Fruit fly (Drosophila melanogaster) whole organism, embryonic: Measurements from ENCODE around the gene DCTN6-p27.

ENCODE experiments used
- Abd-B ChIP-seq: fragments of 200-800 bp; sonication (Bioruptor generic); optimal IDR thresholded peaks from 2 replicates; lab custom pipeline; 2018; ENCODE audit warnings: missing biosample characterization, mild to moderate bottlenecking, missing genetic modification characterization, moderate library complexity
- Atf-2 ChIP-seq: fragments of 200-800 bp; sonication (Bioruptor generic); optimal IDR thresholded peaks from 2 replicates; lab custom pipeline; 2016; ENCODE audit warnings: missing biosample characterization, missing genetic modification characterization
- Atf3 ChIP-seq: fragments of 200-800 bp; sonication (Bioruptor generic); optimal IDR thresholded peaks from 3 replicates; lab custom pipeline; 2016; ENCODE audit warnings: missing biosample characterization, missing genetic modification characterization
- BEAF-32 ChIP-seq: fragments of 200-800 bp; sonication (Bioruptor generic); optimal IDR thresholded peaks from 3 replicates; lab custom pipeline; 2017; ENCODE audit warnings: missing biosample characterization, missing genetic modification characterization, mild to moderate bottlenecking, moderate library complexity, missing genetic modification reagents
- Bgb ChIP-seq: fragments of 200-800 bp; sonication (Bioruptor generic); IDR thresholded peaks from 2 replicates; pipeline ENCODE4 v1.3.6; 2022; ENCODE audit warnings: missing biosample characterization, missing genetic modification characterization; ENCODE audit not compliant: partially characterized antibody
- Blimp-1 ChIP-seq: fragments of 200-800 bp; sonication (Bioruptor generic); optimal IDR thresholded peaks from 3 replicates; lab custom pipeline; 2018; ENCODE audit warnings: missing biosample characterization, missing genetic modification characterization, mild to moderate bottlenecking, moderate library complexity, missing genetic modification reagents
- CG10462 ChIP-seq: fragments of 200-800 bp; sonication (Bioruptor generic); optimal IDR thresholded peaks from 2 replicates; lab custom pipeline; 2016; ENCODE audit warnings: missing biosample characterization, missing genetic modification characterization
- CG11247 ChIP-seq: fragments of 200-800 bp; sonication (Bioruptor generic); IDR thresholded peaks from 2 replicates; pipeline ENCODE4 v1.3.6; 2022; ENCODE audit warnings: missing biosample characterization, missing genetic modification characterization
- CG12104 ChIP-seq: fragments of 200-800 bp; sonication (Bioruptor generic); optimal IDR thresholded peaks from 3 replicates; lab custom pipeline; 2016; ENCODE audit warnings: missing biosample characterization, missing genetic modification characterization
- CG12744 ChIP-seq: fragments of 200-800 bp; sonication (Bioruptor generic); optimal IDR thresholded peaks from 2 replicates; lab custom pipeline; 2016; ENCODE audit warnings: missing biosample characterization, missing genetic modification characterization
- CG12942 ChIP-seq: fragments of 200-800 bp; sonication (Bioruptor generic); optimal IDR thresholded peaks from 3 replicates; lab custom pipeline; 2016; ENCODE audit warnings: missing biosample characterization, missing genetic modification characterization
- CG1602 ChIP-seq: fragments of 200-800 bp; sonication (Bioruptor generic); optimal IDR thresholded peaks from 3 replicates; lab custom pipeline; 2016; ENCODE audit warnings: missing biosample characterization, missing genetic modification characterization
- CG17385 ChIP-seq: fragments of 200-800 bp; sonication (Bioruptor generic); optimal IDR thresholded peaks from 3 replicates; lab custom pipeline; 2018; ENCODE audit warnings: missing biosample characterization, mild to moderate bottlenecking, missing genetic modification characterization
- CG30431 ChIP-seq: fragments of 200-800 bp; sonication (Bioruptor generic); optimal IDR thresholded peaks from 2 replicates; lab custom pipeline; 2017; ENCODE audit warnings: missing biosample characterization, missing genetic modification characterization
- CG3847 ChIP-seq: fragments of 200-800 bp; sonication (Bioruptor generic); IDR thresholded peaks from 2 replicates; pipeline ENCODE4 v1.3.6; 2022; ENCODE audit warnings: missing biosample characterization, missing genetic modification characterization
- CG6654 ChIP-seq: fragments of 200-800 bp; sonication (Bioruptor generic); optimal IDR thresholded peaks from 2 replicates; lab custom pipeline; 2017; ENCODE audit warnings: missing biosample characterization, mild to moderate bottlenecking, missing genetic modification characterization
- CG6683 ChIP-seq: fragments of 200-800 bp; sonication (Bioruptor generic); optimal IDR thresholded peaks from 2 replicates; lab custom pipeline; 2017; ENCODE audit warnings: missing biosample characterization, mild to moderate bottlenecking, missing genetic modification characterization, missing genetic modification reagents
- CG8944 ChIP-seq: fragments of 200-800 bp; sonication (Bioruptor generic); optimal IDR thresholded peaks from 3 replicates; lab custom pipeline; 2016; ENCODE audit warnings: missing biosample characterization, missing genetic modification characterization
- CG9437 ChIP-seq: fragments of 200-800 bp; sonication (Bioruptor generic); optimal IDR thresholded peaks from 2 replicates; lab custom pipeline; 2018; ENCODE audit warnings: missing biosample characterization, mild to moderate bottlenecking, missing genetic modification characterization
- Dll ChIP-seq: fragments of 200-800 bp; sonication (Bioruptor generic); IDR thresholded peaks from 4 replicates; pipeline ENCODE4 v1.3.6; 2022; ENCODE audit warnings: missing biosample characterization, missing genetic modification characterization; ENCODE audit not compliant: partially characterized antibody
- Drgx ChIP-seq: fragments of 200-800 bp; sonication (Bioruptor generic); IDR thresholded peaks from 2 replicates; pipeline ENCODE4 v1.3.6; 2022; ENCODE audit warnings: missing biosample characterization, missing genetic modification characterization
- H2.0 ChIP-seq: fragments of 200-800 bp; sonication (Bioruptor generic); IDR thresholded peaks from 2 replicates; pipeline ENCODE4 v1.3.6; 2022; ENCODE audit warnings: missing biosample characterization, missing genetic modification characterization
- Mrtf ChIP-seq: fragments of 200-800 bp; sonication (Bioruptor generic); IDR thresholded peaks from 3 replicates; pipeline ENCODE4 v1.3.6; 2022; ENCODE audit warnings: missing biosample characterization, missing genetic modification characterization
- Nf-YB ChIP-seq: fragments of 200-800 bp; sonication (Bioruptor generic); optimal IDR thresholded peaks from 3 replicates; lab custom pipeline; 2019; ENCODE audit warnings: missing biosample characterization, mild to moderate bottlenecking, missing genetic modification characterization, moderate library complexity
- Pdp1 ChIP-seq, 2 experiments: fragments of 200-800 bp; sonication (Bioruptor generic); optimal IDR thresholded peaks; 3 replicates each; lab custom pipeline; 2016; ENCODE audit warnings: missing biosample characterization in 2 of 2, missing genetic modification characterization in 2 of 2, mild to moderate bottlenecking in 1 of 2, moderate library complexity in 1 of 2
- Scr ChIP-seq: fragments of 200-800 bp; sonication (Bioruptor generic); IDR thresholded peaks from 2 replicates; pipeline ENCODE4 v1.3.6; 2022; ENCODE audit warnings: missing biosample characterization, missing genetic modification characterization; ENCODE audit not compliant: partially characterized antibody
- Sox102F ChIP-seq: fragments of 200-800 bp; sonication (Bioruptor generic); optimal IDR thresholded peaks from 2 replicates; lab custom pipeline; 2018; ENCODE audit warnings: missing biosample characterization, mild to moderate bottlenecking, missing genetic modification characterization, moderate library complexity
- Stat92E ChIP-seq, 3 experiments: fragments of >200 bp in 2 of 3; fragments of 200-800 bp in 1 of 3; sonication (Bioruptor generic) in 1 of 3; optimal IDR thresholded peaks; 2 replicates each; lab custom pipeline; 2017 to 2019; ENCODE audit warnings: missing biosample characterization in 3 of 3, missing genetic modification characterization in 3 of 3, mild to moderate bottlenecking in 1 of 3, moderate library complexity in 1 of 3
- Xrp1 ChIP-seq: fragments of 200-800 bp; sonication (Bioruptor generic); IDR thresholded peaks from 2 replicates; pipeline ENCODE4 v1.3.6; 2022; ENCODE audit warnings: missing biosample characterization, missing genetic modification characterization
- abd-A ChIP-seq: fragments of 200-800 bp; sonication (Bioruptor generic); optimal IDR thresholded peaks from 3 replicates; lab custom pipeline; 2019; ENCODE audit warnings: missing biosample characterization, mild to moderate bottlenecking, missing genetic modification characterization, moderate library complexity
- az2 ChIP-seq: fragments of 200-800 bp; sonication (Bioruptor generic); optimal IDR thresholded peaks from 3 replicates; lab custom pipeline; 2016; ENCODE audit warnings: missing biosample characterization, missing genetic modification characterization
- bbx ChIP-seq: fragments of 200-800 bp; sonication (Bioruptor generic); IDR thresholded peaks from 2 replicates; pipeline ENCODE4 v1.3.6; 2022; ENCODE audit warnings: missing biosample characterization, missing genetic modification characterization; ENCODE audit not compliant: partially characterized antibody
- btn ChIP-seq: fragments of 200-800 bp; sonication (Bioruptor generic); optimal IDR thresholded peaks from 2 replicates; lab custom pipeline; 2016; ENCODE audit warnings: missing biosample characterization, missing genetic modification characterization
- ewg ChIP-seq: fragments of 200-800 bp; sonication (Bioruptor generic); optimal IDR thresholded peaks from 3 replicates; lab custom pipeline; 2017; ENCODE audit warnings: mild to moderate bottlenecking, missing biosample characterization, missing genetic modification reagents, missing genetic modification characterization
- gfzf ChIP-seq: fragments of 200-800 bp; sonication (Bioruptor generic); optimal IDR thresholded peaks from 2 replicates; lab custom pipeline; 2016; ENCODE audit warnings: missing biosample characterization, mild to moderate bottlenecking, missing genetic modification characterization, moderate library complexity
- grn ChIP-seq: fragments of 200-800 bp; sonication (Bioruptor generic); optimal IDR thresholded peaks from 3 replicates; lab custom pipeline; 2017; ENCODE audit warnings: missing biosample characterization, missing genetic modification characterization
- ham ChIP-seq: fragments of 200-800 bp; sonication (Bioruptor generic); IDR thresholded peaks from 2 replicates; pipeline ENCODE4 v1.3.6; 2022; ENCODE audit warnings: missing biosample characterization, missing genetic modification characterization
- jumu ChIP-seq: fragments of 200-800 bp; sonication (Bioruptor generic); optimal IDR thresholded peaks from 3 replicates; lab custom pipeline; 2016; ENCODE audit warnings: missing biosample characterization, missing genetic modification characterization
- luna ChIP-seq: fragments of 200-800 bp; sonication (Bioruptor generic); optimal IDR thresholded peaks from 2 replicates; lab custom pipeline; 2016; ENCODE audit warnings: missing biosample characterization, missing genetic modification characterization
- mirr ChIP-seq: fragments of 200-800 bp; sonication (Bioruptor generic); optimal IDR thresholded peaks from 3 replicates; lab custom pipeline; 2018; ENCODE audit warnings: missing biosample characterization, mild to moderate bottlenecking, missing genetic modification characterization
- onecut ChIP-seq: fragments of 200-800 bp; sonication (Bioruptor generic); IDR thresholded peaks from 2 replicates; pipeline ENCODE4 v1.3.6; 2022; ENCODE audit warnings: missing biosample characterization, missing genetic modification characterization
- org-1 ChIP-seq: fragments of 200-800 bp; sonication (Bioruptor generic); optimal IDR thresholded peaks from 2 replicates; lab custom pipeline; 2017; ENCODE audit warnings: missing biosample characterization, missing genetic modification characterization
- pb ChIP-seq: fragments of 200-800 bp; sonication (Bioruptor generic); optimal IDR thresholded peaks from 3 replicates; lab custom pipeline; 2016; ENCODE audit warnings: missing biosample characterization, missing genetic modification characterization
- sr ChIP-seq: fragments of 200-800 bp; sonication (Bioruptor generic); IDR thresholded peaks from 3 replicates; pipeline ENCODE4 v1.3.6; 2022; ENCODE audit warnings: missing biosample characterization, missing genetic modification characterization
- tll ChIP-seq, 2 experiments: fragments of 200-800 bp in 1 of 2; fragments of >200 bp in 1 of 2; sonication (Bioruptor generic) in 1 of 2; optimal IDR thresholded peaks; 2 replicates each; lab custom pipeline; 2017 to 2019; ENCODE audit warnings: missing biosample characterization in 2 of 2, missing genetic modification characterization in 2 of 2, mild to moderate bottlenecking in 1 of 2, moderate library complexity in 1 of 2
- vvl ChIP-seq: fragments of 200-800 bp; sonication (Bioruptor generic); IDR thresholded peaks from 2 replicates; pipeline ENCODE4 v1.3.6; 2022; ENCODE audit warnings: missing biosample characterization, missing genetic modification characterization
- z ChIP-seq: fragments of 200-800 bp; sonication (Bioruptor generic); IDR thresholded peaks from 3 replicates; pipeline ENCODE4 v1.3.6; 2022; ENCODE audit warnings: missing biosample characterization, missing genetic modification characterization

The DCTN6-p27 gene

DNA sequence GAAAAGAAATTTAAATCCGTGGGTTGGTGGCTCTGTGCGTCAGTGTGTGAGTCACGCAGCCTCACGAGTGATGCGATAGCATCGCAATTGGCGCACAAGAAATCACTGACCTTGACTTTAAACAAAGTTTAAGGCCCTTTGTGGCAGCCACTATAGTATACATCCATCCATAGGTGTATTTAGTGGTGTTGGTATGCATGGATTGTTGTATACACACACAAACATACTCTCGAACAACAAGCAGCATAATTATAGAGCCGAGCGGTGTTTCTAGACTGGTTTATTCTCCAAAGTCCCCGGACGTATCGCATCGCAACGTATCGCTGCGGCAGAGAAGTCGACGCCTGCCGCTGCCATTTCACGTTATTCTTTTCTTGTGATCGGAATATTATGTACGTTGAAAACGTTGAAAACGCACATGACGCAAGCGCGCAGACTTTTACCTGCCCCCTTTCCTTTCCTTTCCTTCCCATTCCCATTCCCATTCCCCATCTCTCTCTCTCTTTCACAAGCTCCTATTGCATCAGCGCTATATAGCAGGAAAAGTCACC, 24.7 kb downstream of the DCTN6-p27 start (continued):
- TF ChIP-seq sr (GFP tag; lab: Robert Waterston, UW) (no peak), CG12744 (no peak), Pdp1 (GFP tag; optimal IDR thresholded peaks at IDR 0.05; lab: Kevin White, UChicago) (peak in 1 of 2 experiments; percentile 80), z (GFP tag; lab: Robert Waterston, UW) (0 out of 3 replicates have a peak, but pooled peaks have one; percentile 44), Abd-B (GFP tag; lab: Kevin White, UChicago) (no peak), BEAF-32 (GFP tag; lab: Kevin White, UChicago) (peak; percentile 36), CG9437 (GFP tag; lab: Kevin White, UChicago) (peak; percentile 9), Blimp-1 (GFP tag; lab: Kevin White, UChicago) (no peak), CG12104 (GFP tag; lab: Kevin White, UChicago) (no peak), tll (GFP tag; optimal IDR thresholded peaks at IDR 0.05; lab: Kevin White, UChicago) (peak in 1 of 2 experiments; percentile 74), Atf-2 (GFP tag; lab: Kevin White, UChicago) (no peak), Xrp1 (GFP tag; lab: Robert Waterston, UW) (0 out of 2 replicates have a peak, but pooled peaks have one; percentile 7), ham (GFP tag; lab: Robert Waterston, UW) (no peak), abd-A (tag; lab: Kevin White, UChicago) (peak; percentile 11), CG30431 (no peak)

dm6 chr2L:19158005-19158666, 26.0 kb downstream of the DCTN6-p27 start:
- TF ChIP-seq Atf3 (GFP tag; lab: Kevin White, UChicago) (no peak), Bgb (peak; percentile 56; the same call in 1 of the 2 replicates), CG8944 (GFP tag; lab: Kevin White, UChicago) (no peak), mirr (GFP tag; lab: Kevin White, UChicago) (peak; percentile 76), Drgx (GFP tag; lab: Robert Waterston, UW) (no peak), az2 (GFP tag; lab: Kevin White, UChicago) (no peak), bbx (GFP tag; lab: Robert Waterston, UW) (peak; percentile 54), Nf-YB (GFP tag; lab: Kevin White, UChicago) (no peak), onecut (GFP tag; lab: Robert Waterston, UW) (0 out of 2 replicates have a peak, but pooled peaks have one; percentile 8), gfzf (GFP tag; lab: Kevin White, UChicago) (no peak), vvl (GFP tag; lab: Robert Waterston, UW) (peak; percentile 47; the same call in 1 of the 2 replicates), Stat92E (GFP tag; optimal IDR thresholded peaks at IDR 0.05; lab: Kevin White, UChicago) (peak in 1 of 3 experiments; percentile 80), btn (GFP tag; lab: Kevin White, UChicago) (no peak), CG1602 (GFP tag; lab: Kevin White, UChicago) (no peak), CG6683 (no peak), Sox102F (GFP tag; lab: Kevin White, UChicago) (no peak), CG9437 (GFP tag; lab: Kevin White, UChicago) (peak; percentile 10), CG6654 (GFP tag; lab: Kevin White, UChicago) (no peak), H2.0 (GFP tag; lab: Robert Waterston, UW) (no peak), org-1 (GFP tag; lab: Kevin White, UChicago) (no peak), grn (GFP tag; lab: Kevin White, UChicago) (no peak), CG17385 (peak; percentile 86), Mrtf (GFP tag; lab: Robert Waterston, UW) (no peak), luna (GFP tag; lab: Kevin White, UChicago) (no peak), jumu (GFP tag; lab: Kevin White, UChicago) (no peak), ewg (GFP tag; lab: Kevin White, UChicago) (no peak), CG12942 (GFP tag; lab: Kevin White, UChicago) (no peak), Dll (peak; percentile 27; the same call in 1 of the 4 replicates), Scr (GFP tag; lab: Robert Waterston, UW) (peak; percentile 48), CG3847 (GFP tag; lab: Robert Waterston, UW) (no peak), pb (GFP tag; lab: Kevin White, UChicago) (peak; percentile 6), CG10462 (GFP tag; lab: Kevin White, UChicago) (no peak), CG11247 (GFP tag; lab: Robert Waterston, UW) (no peak)
